Worm (Caenorhabditis elegans) whole organism, L4 larva: Measurements from ENCODE around the gene rabn-5.

ENCODE experiments used
- nhr-237 ChIP-seq: sonication (generic microtip); optimal IDR thresholded peaks from 2 replicates; lab custom pipeline; 2017; ENCODE audit warnings: missing biosample characterization, missing genetic modification characterization
- sdz-12 ChIP-seq: fragments of 200-800 bp; sonication (Bioruptor generic); optimal IDR thresholded peaks from 2 replicates; lab custom pipeline; 2018; ENCODE audit warnings: mild to moderate bottlenecking, missing genetic modification characterization, missing compliant biosample characterization

- TF ChIP-seq sdz-12 (GFP tag; lab: Kevin White, UChicago) = no peak
- TF ChIP-seq nhr-237 (tag; lab: Kevin White, UChicago) = no peak
Observed at ce11 chrIII:5859008-5859407, 5.3 kb upstream of the rabn-5 start, which contains the start of gene dpf-4.
